Fruit fly (Drosophila melanogaster) whole organism, embryonic: Measurements from ENCODE around the gene CG6283.

ENCODE experiments used
- Asciz ChIP-seq: fragments of 200-800 bp; sonication (Bioruptor generic); optimal IDR thresholded peaks from 2 replicates; lab custom pipeline; 2017; ENCODE audit warnings: missing biosample characterization, mild to moderate bottlenecking, missing genetic modification characterization, missing genetic modification reagents
- Blimp-1 ChIP-seq: fragments of 200-800 bp; sonication (Bioruptor generic); optimal IDR thresholded peaks from 3 replicates; lab custom pipeline; 2018; ENCODE audit warnings: missing biosample characterization, missing genetic modification characterization, mild to moderate bottlenecking, moderate library complexity, missing genetic modification reagents
- CG10654 ChIP-seq: fragments of 200-800 bp; sonication (Bioruptor generic); optimal IDR thresholded peaks from 2 replicates; lab custom pipeline; 2016; ENCODE audit warnings: missing biosample characterization, missing genetic modification characterization
- CG11723 ChIP-seq: fragments of 200-800 bp; sonication (Bioruptor generic); optimal IDR thresholded peaks from 2 replicates; lab custom pipeline; 2017; ENCODE audit warnings: missing biosample characterization, mild to moderate bottlenecking, missing genetic modification characterization
- CG12104 ChIP-seq: fragments of 200-800 bp; sonication (Bioruptor generic); optimal IDR thresholded peaks from 3 replicates; lab custom pipeline; 2016; ENCODE audit warnings: missing biosample characterization, missing genetic modification characterization
- CG12391 ChIP-seq: fragments of 200-800 bp; sonication (Bioruptor generic); optimal IDR thresholded peaks from 3 replicates; lab custom pipeline; 2018; ENCODE audit warnings: missing biosample characterization, mild to moderate bottlenecking, missing genetic modification characterization, moderate library complexity
- CG1603 ChIP-seq: fragments of 200-800 bp; sonication (Bioruptor generic); optimal IDR thresholded peaks from 2 replicates; lab custom pipeline; 2019; ENCODE audit warnings: missing biosample characterization, mild to moderate bottlenecking, missing genetic modification characterization, moderate library complexity
- CG16863 ChIP-seq: fragments of 200-800 bp; sonication (Bioruptor generic); optimal IDR thresholded peaks from 3 replicates; lab custom pipeline; 2016; ENCODE audit warnings: missing biosample characterization, missing genetic modification characterization
- CG17385 ChIP-seq: fragments of 200-800 bp; sonication (Bioruptor generic); optimal IDR thresholded peaks from 3 replicates; lab custom pipeline; 2018; ENCODE audit warnings: missing biosample characterization, mild to moderate bottlenecking, missing genetic modification characterization
- CG2199 ChIP-seq: fragments of 200-800 bp; sonication (Bioruptor generic); IDR thresholded peaks from 3 replicates; pipeline ENCODE4 v1.3.6; 2022; ENCODE audit warnings: missing biosample characterization, missing genetic modification characterization
- CG2889 ChIP-seq: fragments of 200-800 bp; sonication (Bioruptor generic); IDR thresholded peaks from 3 replicates; pipeline ENCODE4 v1.3.6; 2022; ENCODE audit warnings: missing biosample characterization, missing genetic modification characterization
- CG31441 ChIP-seq: fragments of 200-800 bp; sonication (Bioruptor generic); IDR thresholded peaks from 2 replicates; pipeline ENCODE4 v1.3.6; 2022; ENCODE audit warnings: missing biosample characterization, missing genetic modification characterization
- CG33213 ChIP-seq: fragments of 200-800 bp; sonication (Bioruptor generic); optimal IDR thresholded peaks from 3 replicates; lab custom pipeline; 2016; ENCODE audit warnings: missing biosample characterization, missing genetic modification characterization
- CG33557 ChIP-seq: fragments of 200-800 bp; sonication (Bioruptor generic); optimal IDR thresholded peaks from 2 replicates; lab custom pipeline; 2019; ENCODE audit warnings: missing biosample characterization, mild to moderate bottlenecking, missing genetic modification characterization, moderate library complexity
- CG34376 ChIP-seq: fragments of 200-800 bp; sonication (Bioruptor generic); optimal IDR thresholded peaks from 2 replicates; lab custom pipeline; 2018; ENCODE audit warnings: missing biosample characterization, mild to moderate bottlenecking, missing genetic modification characterization
- CG3995 ChIP-seq: fragments of 200-800 bp; sonication (Bioruptor generic); optimal IDR thresholded peaks from 3 replicates; lab custom pipeline; 2016; ENCODE audit warnings: missing biosample characterization, missing genetic modification characterization
- CG5180 ChIP-seq: fragments of 200-800 bp; sonication (Bioruptor generic); optimal IDR thresholded peaks from 3 replicates; lab custom pipeline; 2017; ENCODE audit warnings: missing biosample characterization, missing genetic modification characterization, mild to moderate bottlenecking, moderate library complexity, missing genetic modification reagents
- CG6654 ChIP-seq: fragments of 200-800 bp; sonication (Bioruptor generic); optimal IDR thresholded peaks from 2 replicates; lab custom pipeline; 2017; ENCODE audit warnings: missing biosample characterization, mild to moderate bottlenecking, missing genetic modification characterization
- CG6689 ChIP-seq: fragments of 200-800 bp; sonication (Bioruptor generic); IDR thresholded peaks from 2 replicates; pipeline ENCODE4 v1.3.6; 2022; ENCODE audit warnings: missing biosample characterization, missing genetic modification characterization
- CG7357 ChIP-seq: fragments of 200-800 bp; sonication (Bioruptor generic); IDR thresholded peaks from 3 replicates; pipeline ENCODE4 v1.3.6; 2022; ENCODE audit warnings: missing biosample characterization, missing genetic modification characterization
- CG7928 ChIP-seq: fragments of 200-800 bp; sonication (Bioruptor generic); optimal IDR thresholded peaks from 2 replicates; lab custom pipeline; 2017; ENCODE audit warnings: missing biosample characterization, mild to moderate bottlenecking, missing genetic modification characterization
- CG8290 ChIP-seq, 3 experiments: fragments of 200-800 bp; sonication (Bioruptor generic); optimal IDR thresholded peaks; 2 replicates each; lab custom pipeline; 2016 to 2019; ENCODE audit warnings: missing biosample characterization in 3 of 3, missing genetic modification characterization in 3 of 3, mild to moderate bottlenecking in 2 of 3, moderate library complexity in 1 of 3
- CG8359 ChIP-seq: fragments of 200-800 bp; sonication (Bioruptor generic); optimal IDR thresholded peaks from 2 replicates; lab custom pipeline; 2017; ENCODE audit warnings: missing biosample characterization, mild to moderate bottlenecking, missing genetic modification characterization, borderline replicate concordance
- CG8944 ChIP-seq: fragments of 200-800 bp; sonication (Bioruptor generic); optimal IDR thresholded peaks from 3 replicates; lab custom pipeline; 2016; ENCODE audit warnings: missing biosample characterization, missing genetic modification characterization
- Ets97D ChIP-seq: fragments of 200-800 bp; sonication (Bioruptor generic); optimal IDR thresholded peaks from 3 replicates; lab custom pipeline; 2016; ENCODE audit warnings: missing biosample characterization, missing genetic modification characterization
- Fer2 ChIP-seq: fragments of 200-800 bp; sonication (Bioruptor generic); optimal IDR thresholded peaks from 2 replicates; lab custom pipeline; 2018; ENCODE audit warnings: missing biosample characterization, mild to moderate bottlenecking, missing genetic modification characterization, moderate library complexity
- Gug ChIP-seq: fragments of 200-800 bp; sonication (Bioruptor generic); IDR thresholded peaks from 4 replicates; pipeline ENCODE4 v1.3.6; 2022; ENCODE audit warnings: missing biosample characterization, missing genetic modification characterization
- HmgZ ChIP-seq: fragments of 200-800 bp; sonication (Bioruptor generic); optimal IDR thresholded peaks from 2 replicates; lab custom pipeline; 2018; ENCODE audit warnings: missing biosample characterization, mild to moderate bottlenecking, missing genetic modification characterization
- Hmr ChIP-seq: fragments of 200-800 bp; sonication (Bioruptor generic); optimal IDR thresholded peaks from 3 replicates; lab custom pipeline; 2017; ENCODE audit warnings: mild to moderate bottlenecking, missing biosample characterization, missing genetic modification reagents, missing genetic modification characterization
- Jarid2 ChIP-seq: fragments of 200-800 bp; sonication (Bioruptor generic); optimal IDR thresholded peaks from 3 replicates; lab custom pipeline; 2017; ENCODE audit warnings: mild to moderate bottlenecking, missing biosample characterization, missing genetic modification reagents, missing genetic modification characterization
- Kr ChIP-seq: fragments of 200-800 bp; sonication (Bioruptor generic); optimal IDR thresholded peaks from 2 replicates; lab custom pipeline; 2017; ENCODE audit warnings: missing biosample characterization, mild to moderate bottlenecking, missing genetic modification characterization
- MTF-1 ChIP-seq: fragments of 200-800 bp; sonication (Bioruptor generic); optimal IDR thresholded peaks from 2 replicates; lab custom pipeline; 2018; ENCODE audit warnings: missing biosample characterization, mild to moderate bottlenecking, missing genetic modification characterization, borderline replicate concordance
- NfI ChIP-seq: fragments of 200-800 bp; sonication (Bioruptor generic); optimal IDR thresholded peaks from 3 replicates; lab custom pipeline; 2018; ENCODE audit warnings: missing biosample characterization, mild to moderate bottlenecking, missing genetic modification characterization, moderate library complexity
- Oli ChIP-seq: fragments of 200-800 bp; sonication (Bioruptor generic); optimal IDR thresholded peaks from 2 replicates; lab custom pipeline; 2018; ENCODE audit warnings: missing biosample characterization, mild to moderate bottlenecking, missing genetic modification characterization, moderate library complexity
- Pdp1 ChIP-seq, 2 experiments: fragments of 200-800 bp; sonication (Bioruptor generic); optimal IDR thresholded peaks; 3 replicates each; lab custom pipeline; 2016; ENCODE audit warnings: missing biosample characterization in 2 of 2, missing genetic modification characterization in 2 of 2, mild to moderate bottlenecking in 1 of 2, moderate library complexity in 1 of 2
- Ptx1 ChIP-seq: fragments of 200-800 bp; sonication (Bioruptor generic); IDR thresholded peaks from 2 replicates; pipeline ENCODE4 v1.3.6; 2022; ENCODE audit warnings: missing biosample characterization, missing genetic modification characterization
- Sox102F ChIP-seq: fragments of 200-800 bp; sonication (Bioruptor generic); optimal IDR thresholded peaks from 2 replicates; lab custom pipeline; 2018; ENCODE audit warnings: missing biosample characterization, mild to moderate bottlenecking, missing genetic modification characterization, moderate library complexity
- cas ChIP-seq: fragments of 200-800 bp; sonication (Bioruptor generic); IDR thresholded peaks from 2 replicates; pipeline ENCODE4 v1.3.6; 2022; ENCODE audit warnings: missing biosample characterization, missing genetic modification characterization
- crol ChIP-seq: fragments of 200-800 bp; sonication (Bioruptor generic); IDR thresholded peaks from 2 replicates; pipeline ENCODE4 v1.3.6; 2022; ENCODE audit warnings: missing biosample characterization, missing genetic modification characterization
- dysf ChIP-seq: fragments of 200-800 bp; sonication (Bioruptor generic); IDR thresholded peaks from 3 replicates; pipeline ENCODE4 v1.3.6; 2022; ENCODE audit warnings: missing biosample characterization, missing genetic modification characterization
- gro ChIP-seq: fragments of 200-800 bp; sonication (Bioruptor generic); optimal IDR thresholded peaks from 2 replicates; lab custom pipeline; 2016; ENCODE audit warnings: missing biosample characterization, missing genetic modification characterization
- nerfin-1 ChIP-seq: fragments of 200-800 bp; sonication (Bioruptor generic); optimal IDR thresholded peaks from 3 replicates; lab custom pipeline; 2019; ENCODE audit warnings: missing biosample characterization, mild to moderate bottlenecking, missing genetic modification characterization, moderate library complexity
- nerfin-2 ChIP-seq: fragments of 200-800 bp; sonication (Bioruptor generic); IDR thresholded peaks from 2 replicates; pipeline ENCODE4 v1.3.6; 2022; ENCODE audit warnings: missing biosample characterization, missing genetic modification characterization; ENCODE audit not compliant: partially characterized antibody
- odd ChIP-seq: fragments of 200-800 bp; sonication (Bioruptor generic); optimal IDR thresholded peaks from 2 replicates; lab custom pipeline; 2017; ENCODE audit warnings: missing biosample characterization, mild to moderate bottlenecking, missing genetic modification characterization
- otp ChIP-seq: fragments of 200-800 bp; sonication (Bioruptor generic); IDR thresholded peaks from 3 replicates; pipeline ENCODE4, ENCODE4 v1.3.6; 2022; ENCODE audit warnings: missing biosample characterization, missing genetic modification characterization
- peb ChIP-seq: fragments of 200-800 bp; sonication (Bioruptor generic); IDR thresholded peaks from 2 replicates; pipeline ENCODE4 v1.3.6; 2022; ENCODE audit warnings: missing biosample characterization, missing genetic modification characterization
- scrt ChIP-seq: fragments of 200-800 bp; sonication (Bioruptor generic); optimal IDR thresholded peaks from 2 replicates; lab custom pipeline; 2018; ENCODE audit warnings: missing biosample characterization, mild to moderate bottlenecking, missing genetic modification characterization, moderate library complexity
- ssp ChIP-seq: fragments of 200-800 bp; sonication (Bioruptor generic); IDR thresholded peaks from 2 replicates; pipeline ENCODE4 v1.3.6; 2022; ENCODE audit warnings: missing biosample characterization, missing genetic modification characterization
- z ChIP-seq: fragments of 200-800 bp; sonication (Bioruptor generic); IDR thresholded peaks from 3 replicates; pipeline ENCODE4 v1.3.6; 2022; ENCODE audit warnings: missing biosample characterization, missing genetic modification characterization

Gene CG6283

DNA sequence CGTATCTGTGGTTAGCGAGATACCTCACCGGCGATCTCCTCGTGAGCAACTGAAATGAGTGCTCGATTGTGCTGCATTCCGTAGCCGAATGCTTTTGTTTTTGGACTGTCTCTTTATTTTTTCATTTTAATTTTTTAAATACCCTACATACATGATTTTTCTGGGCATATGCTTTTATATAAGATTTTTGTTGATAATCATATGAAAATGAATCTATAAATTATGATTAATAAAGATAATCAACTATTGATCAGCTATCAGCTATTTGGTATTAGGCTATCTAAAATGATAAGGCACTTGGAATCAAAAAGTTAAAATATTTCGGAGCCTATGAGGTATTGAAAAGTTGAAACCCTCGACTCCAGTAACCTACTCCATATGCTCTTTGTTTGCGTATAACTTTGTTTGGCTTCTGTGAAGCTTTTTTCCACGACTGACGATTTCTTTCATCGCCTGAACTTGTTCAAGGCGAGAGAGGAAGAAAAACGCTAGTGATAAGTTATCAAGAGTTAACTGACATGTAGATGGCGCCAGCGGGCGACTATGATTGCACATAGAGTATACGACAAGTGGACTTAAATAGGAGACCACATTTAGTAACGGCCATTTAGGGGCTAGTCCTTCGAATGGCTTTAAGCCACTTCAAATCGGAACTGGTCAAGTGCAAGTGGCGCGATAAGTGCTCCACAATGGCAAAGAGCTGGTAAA, 31.2 kb downstream of the CG6283 start, which contains the start of gene CG31076 (continued):
- 0 out of 2 replicates have a peak, but pooled peaks have one; percentile 19 for TF ChIP-seq cas (GFP tag; lab: Robert Waterston, UW)
- TF ChIP-seq CG34376, result peak; percentile 9
- TF ChIP-seq CG2889 (GFP tag; lab: Robert Waterston, UW), result no peak
- TF ChIP-seq HmgZ (tag; lab: Kevin White, UChicago), result peak; percentile 6
- no peak for TF ChIP-seq Fer2 (tag; lab: Kevin White, UChicago)
- TF ChIP-seq odd (GFP tag; lab: Kevin White, UChicago), result peak; percentile 22
- TF ChIP-seq Blimp-1 (GFP tag; lab: Kevin White, UChicago), result peak; percentile 35
- no peak for TF ChIP-seq CG12391 (tag; lab: Kevin White, UChicago)
- no peak for TF ChIP-seq CG12104 (GFP tag; lab: Kevin White, UChicago)
- TF ChIP-seq CG6689 (GFP tag; lab: Robert Waterston, UW), result peak; percentile 31; the same call in 1 of the 2 replicates
- TF ChIP-seq Pdp1 (GFP tag; optimal IDR thresholded peaks at IDR 0.05; lab: Kevin White, UChicago), result no peak
- peak; percentile 48; the same call in 1 of the 2 replicates for TF ChIP-seq CG31441
- TF ChIP-seq Asciz (GFP tag; lab: Kevin White, UChicago), result peak; percentile 14
- TF ChIP-seq CG33557 (GFP tag; lab: Kevin White, UChicago), result no peak
- TF ChIP-seq nerfin-2 (GFP tag; lab: Robert Waterston, UW), result no peak
- no peak for TF ChIP-seq CG3995
- TF ChIP-seq Hmr (GFP tag; lab: Kevin White, UChicago), result peak; percentile 18
- TF ChIP-seq CG5180 (GFP tag; lab: Kevin White, UChicago), result peak; percentile 28
- no peak for TF ChIP-seq CG7928 (GFP tag; lab: Kevin White, UChicago)
- no peak for TF ChIP-seq Ets97D (GFP tag; lab: Kevin White, UChicago)
- no peak for TF ChIP-seq CG33213 (GFP tag; lab: Kevin White, UChicago)
- no peak for TF ChIP-seq CG7357 (GFP tag; lab: Robert Waterston, UW)
- TF ChIP-seq peb (GFP tag; lab: Robert Waterston, UW), result no peak
- TF ChIP-seq Ptx1 (GFP tag; lab: Robert Waterston, UW), result peak; percentile 49
- TF ChIP-seq ssp (GFP tag; lab: Robert Waterston, UW), result no peak
- no peak for TF ChIP-seq CG11723 (GFP tag; lab: Kevin White, UChicago)
- no peak for TF ChIP-seq CG8944 (GFP tag; lab: Kevin White, UChicago)
- no peak for TF ChIP-seq nerfin-1
- no peak for TF ChIP-seq Kr (GFP tag; lab: Kevin White, UChicago)
- TF ChIP-seq CG16863 (GFP tag; lab: Kevin White, UChicago), result no peak
- no peak for TF ChIP-seq CG8290 (GFP tag; optimal IDR thresholded peaks at IDR 0.05; lab: Kevin White, UChicago)
- no peak for TF ChIP-seq CG8290 (tag; optimal IDR thresholded peaks at IDR 0.05; lab: Kevin White, UChicago)
- TF ChIP-seq Gug (GFP tag; lab: Robert Waterston, UW), result no peak
- no peak for TF ChIP-seq gro (GFP tag; lab: Kevin White, UChicago)
- TF ChIP-seq CG2199 (GFP tag; lab: Robert Waterston, UW), result no peak
- TF ChIP-seq NfI (GFP tag; lab: Kevin White, UChicago), result no peak
- TF ChIP-seq Jarid2, result no peak
- TF ChIP-seq Oli (tag; lab: Kevin White, UChicago), result peak; percentile 34
- peak; percentile 6 for TF ChIP-seq CG17385 (GFP tag; lab: Kevin White, UChicago)
- TF ChIP-seq CG8359 (GFP tag; lab: Kevin White, UChicago), result no peak
- TF ChIP-seq MTF-1 (GFP tag; lab: Kevin White, UChicago), result no peak
- TF ChIP-seq CG1603 (tag; lab: Kevin White, UChicago), result no peak
- TF ChIP-seq dysf, result peak; percentile 43; the same call in 1 of the 3 replicates
- TF ChIP-seq otp (GFP tag; lab: Robert Waterston, UW), result no peak
- TF ChIP-seq CG6654 (GFP tag; lab: Kevin White, UChicago), result no peak
- TF ChIP-seq Sox102F (GFP tag; lab: Kevin White, UChicago), result peak; percentile 53
- TF ChIP-seq z, result no peak
- TF ChIP-seq crol (GFP tag; lab: Robert Waterston, UW), result no peak
- TF ChIP-seq CG10654 (GFP tag; lab: Kevin White, UChicago), result no peak
- no peak for TF ChIP-seq scrt (GFP tag; lab: Kevin White, UChicago)
